Fruit fly (Drosophila melanogaster) whole organism, prepupa: ENCODE results near the gene CG12992.

ENCODE experiments used
- CG10631 ChIP-seq: fragments of 200-800 bp; sonication (Bioruptor generic); optimal IDR thresholded peaks from 2 replicates; lab custom pipeline; 2016; ENCODE audit warnings: missing biosample characterization, missing genetic modification characterization
- Lpt ChIP-seq: fragments of 200-800 bp; sonication (Bioruptor generic); optimal IDR thresholded peaks from 3 replicates; lab custom pipeline; 2016; ENCODE audit warnings: missing biosample characterization, missing genetic modification characterization
- Met ChIP-seq: fragments of 200-800 bp; sonication (Bioruptor generic); optimal IDR thresholded peaks from 3 replicates; lab custom pipeline; 2016; ENCODE audit warnings: missing biosample characterization, missing genetic modification characterization
- fd85E ChIP-seq: fragments of 200-800 bp; sonication (Bioruptor generic); optimal IDR thresholded peaks from 3 replicates; lab custom pipeline; 2016; ENCODE audit warnings: missing biosample characterization, missing genetic modification characterization

DNA sequence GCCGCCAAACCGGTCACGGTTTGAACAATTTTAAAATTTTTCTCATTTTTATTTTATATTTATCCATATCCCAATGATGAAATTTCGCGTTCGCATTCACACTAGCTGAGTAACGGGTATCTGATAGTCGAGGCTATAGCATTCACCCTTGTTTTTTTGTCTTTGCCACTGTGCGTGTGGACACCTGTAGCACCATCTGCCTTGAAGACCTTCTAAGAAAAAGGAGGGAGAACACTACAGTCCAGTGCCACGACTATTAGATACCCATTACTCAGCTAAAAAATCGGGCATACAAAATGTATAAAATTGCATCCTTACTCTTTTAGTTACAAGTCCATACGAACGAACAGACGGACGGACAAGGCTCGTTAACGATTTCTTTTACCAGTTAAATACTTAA is 33.5 kb downstream of the CG12992 start:
- TF ChIP-seq CG10631 (GFP tag; lab: Kevin White, UChicago) (no peak), Met (GFP tag; lab: Kevin White, UChicago) (no peak), fd85E (no peak), Lpt (GFP tag; lab: Kevin White, UChicago) (no peak)
